Worm (Caenorhabditis elegans) whole organism, L4 larva: Measurements from ENCODE around the gene C16C8.19.

Source experiments
- D1046.2 ChIP-seq: fragments of 200-800 bp; sonication (Bioruptor generic); IDR thresholded peaks from 2 replicates; pipeline ENCODE4 v1.3.6; 2022; ENCODE audit warnings: missing genetic modification characterization, missing compliant biosample characterization
- F10B5.3 ChIP-seq: sonication (generic microtip); optimal IDR thresholded peaks from 2 replicates; lab custom pipeline; 2016; ENCODE audit warnings: mild to moderate bottlenecking, missing genetic modification characterization, missing compliant biosample characterization
- F44E2.7 ChIP-seq: fragments of 200-800 bp; sonication (Bioruptor generic); IDR thresholded peaks from 2 replicates; pipeline ENCODE4 v2.1.2; 2022; ENCODE audit warnings: missing genetic modification characterization, missing compliant biosample characterization
- F49E8.2 ChIP-seq: sonication (generic microtip); optimal IDR thresholded peaks from 2 replicates; lab custom pipeline; 2016; ENCODE audit warnings: missing compliant biosample characterization, mild to moderate bottlenecking, missing genetic modification characterization, borderline replicate concordance
- R02D3.7 ChIP-seq: fragments of 150-350 bp; sonication (generic microtip); optimal IDR thresholded peaks from 3 replicates; lab custom pipeline; 2014; ENCODE audit warnings: missing biosample characterization, missing genetic modification characterization
- Y105C5A.15 ChIP-seq: fragments of 200-800 bp; sonication (Bioruptor generic); IDR thresholded peaks from 2 replicates; pipeline ENCODE4 v1.3.6; 2022; ENCODE audit warnings: missing genetic modification characterization, missing compliant biosample characterization
- Y48G9A.11 ChIP-seq: fragments of 200-800 bp; sonication (Bioruptor generic); IDR thresholded peaks from 2 replicates; pipeline ENCODE4 v1.3.6; 2022; ENCODE audit warnings: missing genetic modification reagents, missing genetic modification characterization, missing compliant biosample characterization
- aha-1 ChIP-seq: fragments of 150-350 bp; peaks from one replicate; lab custom pipeline; 2014; ENCODE audit warnings: missing biosample characterization, missing genetic modification characterization
- ceh-28 ChIP-seq: fragments of 150-350 bp; optimal IDR thresholded peaks from 2 replicates; lab custom pipeline; 2014; ENCODE audit warnings: missing biosample characterization, missing genetic modification reagents, missing genetic modification characterization
- ceh-82 ChIP-seq: sonication (generic microtip); optimal IDR thresholded peaks from 2 replicates; lab custom pipeline; 2017; ENCODE audit warnings: missing biosample characterization, missing genetic modification characterization
- cey-2 ChIP-seq: sonication (generic microtip); optimal IDR thresholded peaks from 3 replicates; lab custom pipeline; 2017; ENCODE audit warnings: missing genetic modification characterization, mild to moderate bottlenecking, missing compliant biosample characterization, antibody characterized with exemption, borderline replicate concordance; ENCODE audit not compliant: insufficient read depth
- ctbp-1 ChIP-seq: fragments of 200-800 bp; sonication (Bioruptor generic); IDR thresholded peaks from 2 replicates; pipeline ENCODE4 v1.3.6; 2022; ENCODE audit warnings: missing genetic modification reagents, missing genetic modification characterization, missing compliant biosample characterization
- daf-12 ChIP-seq: fragments of 150-350 bp; optimal IDR thresholded peaks from 2 replicates; lab custom pipeline; 2014; ENCODE audit warnings: missing biosample characterization, missing genetic modification reagents, missing genetic modification characterization
- daf-16 ChIP-seq, 3 experiments: sonication (generic microtip); optimal IDR thresholded peaks; 2 replicates each; lab custom pipeline; 2016 to 2017; ENCODE audit warnings: missing genetic modification characterization in 3 of 3, missing genetic modification reagents in 3 of 3, mild to moderate bottlenecking in 2 of 3, missing compliant biosample characterization in 2 of 3, missing biosample characterization in 1 of 3, moderate library complexity in 1 of 3
- daf-8 ChIP-seq: fragments of 200-800 bp; sonication (Bioruptor generic); IDR thresholded peaks from 2 replicates; pipeline ENCODE4 v1.3.6; 2022; ENCODE audit warnings: missing genetic modification characterization, missing compliant biosample characterization
- dmd-6 ChIP-seq: fragments of 200-800 bp; sonication (Bioruptor generic); IDR thresholded peaks from 2 replicates; pipeline ENCODE4 v1.3.6; 2022; ENCODE audit warnings: missing genetic modification reagents, missing genetic modification characterization, missing compliant biosample characterization
- dmd-9 ChIP-seq: fragments of 200-800 bp; sonication (Bioruptor generic); IDR thresholded peaks from 2 replicates; pipeline ENCODE4 v1.3.6; 2022; ENCODE audit warnings: missing genetic modification reagents, missing genetic modification characterization, missing compliant biosample characterization
- dpl-1 ChIP-seq: fragments of 150-350 bp; optimal IDR thresholded peaks from 2 replicates; lab custom pipeline; 2014; ENCODE audit warnings: missing biosample characterization, missing genetic modification reagents, missing genetic modification characterization
- egl-43 ChIP-seq: fragments of 200-800 bp; sonication (Bioruptor generic); IDR thresholded peaks from 2 replicates; pipeline ENCODE4 v1.3.6; 2022; ENCODE audit warnings: missing genetic modification reagents, missing genetic modification characterization, missing compliant biosample characterization
- fkh-10 ChIP-seq: fragments of 150-350 bp; optimal IDR thresholded peaks from 2 replicates; lab custom pipeline; 2014; ENCODE audit warnings: missing biosample characterization, missing genetic modification reagents, missing genetic modification characterization
- fos-1 ChIP-seq: fragments of 150-350 bp; optimal IDR thresholded peaks from 2 replicates; lab custom pipeline; 2014; ENCODE audit warnings: missing biosample characterization, missing genetic modification characterization
- gei-8 ChIP-seq: fragments of 200-800 bp; sonication (Bioruptor generic); optimal IDR thresholded peaks from 2 replicates; lab custom pipeline; 2018; ENCODE audit warnings: mild to moderate bottlenecking, missing genetic modification characterization, missing compliant biosample characterization
- hlh-30 ChIP-seq: sonication (generic microtip); optimal IDR thresholded peaks from 2 replicates; lab custom pipeline; 2017; ENCODE audit warnings: antibody characterized with exemption, mild to moderate bottlenecking, missing genetic modification characterization, missing compliant biosample characterization; ENCODE audit not compliant: insufficient read depth
- hmg-1.1 ChIP-seq: fragments of 200-800 bp; sonication (Bioruptor generic); IDR thresholded peaks from 2 replicates; pipeline ENCODE4 v1.3.6; 2022; ENCODE audit warnings: missing genetic modification reagents, missing genetic modification characterization, missing compliant biosample characterization
- lin-13 ChIP-seq: fragments of 150-350 bp; optimal IDR thresholded peaks from 2 replicates; lab custom pipeline; 2014; ENCODE audit warnings: missing biosample characterization, missing genetic modification reagents, missing genetic modification characterization
- lin-15B ChIP-seq: fragments of 150-350 bp; sonication (generic microtip); optimal IDR thresholded peaks from 3 replicates; lab custom pipeline; 2014; ENCODE audit warnings: missing biosample characterization, missing genetic modification characterization
- lin-38 ChIP-seq: fragments of 200-800 bp; sonication (Bioruptor generic); IDR thresholded peaks from 2 replicates; pipeline ENCODE4 v1.3.6; 2022; ENCODE audit warnings: missing genetic modification reagents, missing genetic modification characterization, missing compliant biosample characterization
- lin-39 ChIP-seq: fragments of 150-350 bp; optimal IDR thresholded peaks from 2 replicates; lab custom pipeline; 2014; ENCODE audit warnings: missing biosample characterization, missing genetic modification reagents, missing genetic modification characterization
- madf-5 ChIP-seq, 2 experiments: fragments of 200-800 bp; sonication (Bioruptor generic); IDR thresholded peaks; 2 replicates each; pipeline ENCODE4 v1.3.6; 2022; ENCODE audit warnings: missing compliant biosample characterization in 2 of 2, missing genetic modification characterization in 2 of 2
- mdl-1 ChIP-seq, 2 experiments: fragments of 150-350 bp in 1 of 2; sonication (generic microtip) in 1 of 2; optimal IDR thresholded peaks; 2 replicates each; lab custom pipeline; 2014 to 2017; ENCODE audit warnings: missing biosample characterization in 2 of 2, missing genetic modification characterization in 2 of 2
- mxl-2 ChIP-seq: fragments of 200-800 bp; sonication (Bioruptor generic); conservative IDR thresholded peaks from 2 replicates; pipeline ENCODE4 v1.3.6; 2022; ENCODE audit warnings: missing genetic modification reagents, missing genetic modification characterization, missing compliant biosample characterization
- nhr-102 ChIP-seq: sonication (generic microtip); optimal IDR thresholded peaks from 2 replicates; lab custom pipeline; 2016; ENCODE audit warnings: mild to moderate bottlenecking, missing genetic modification characterization, moderate library complexity, missing compliant biosample characterization
- nhr-25 ChIP-seq: sonication (generic microtip); optimal IDR thresholded peaks from 2 replicates; lab custom pipeline; 2017; ENCODE audit warnings: missing genetic modification characterization, mild to moderate bottlenecking, missing compliant biosample characterization, antibody characterized with exemption, moderate library complexity, borderline replicate concordance; ENCODE audit not compliant: insufficient read depth
- nhr-28 ChIP-seq: fragments of 150-350 bp; optimal IDR thresholded peaks from 2 replicates; lab custom pipeline; 2014; ENCODE audit warnings: missing biosample characterization, missing genetic modification characterization
- nhr-41 ChIP-seq: fragments of 200-800 bp; sonication (Bioruptor generic); IDR thresholded peaks from 2 replicates; pipeline ENCODE4 v1.3.6; 2022; ENCODE audit warnings: missing genetic modification reagents, missing genetic modification characterization, missing compliant biosample characterization
- nhr-42 ChIP-seq: fragments of 200-800 bp; sonication (Bioruptor generic); IDR thresholded peaks from 2 replicates; pipeline ENCODE4 v1.3.6; 2022; ENCODE audit warnings: missing genetic modification characterization, missing compliant biosample characterization
- nhr-48 ChIP-seq: sonication (generic microtip); optimal IDR thresholded peaks from 2 replicates; lab custom pipeline; 2016; ENCODE audit warnings: mild to moderate bottlenecking, missing genetic modification characterization, missing compliant biosample characterization
- nhr-76 ChIP-seq: fragments of 150-350 bp; optimal IDR thresholded peaks from 2 replicates; lab custom pipeline; 2014; ENCODE audit warnings: missing biosample characterization, missing genetic modification characterization
- nhr-77 ChIP-seq: fragments of 150-350 bp; optimal IDR thresholded peaks from 2 replicates; lab custom pipeline; 2014; ENCODE audit warnings: missing biosample characterization, missing genetic modification characterization
- pha-4 ChIP-seq, 2 experiments: fragments of 150-350 bp in 1 of 2; fragments of 200-800 bp in 1 of 2; sonication (Bioruptor generic) in 1 of 2; IDR thresholded peaks in 1 of 2; optimal IDR thresholded peaks in 1 of 2; 2 replicates each; pipeline versions ENCODE4 v1.3.6 to Lab custom; 2014 to 2022; ENCODE audit warnings: missing genetic modification characterization in 2 of 2, missing genetic modification reagents in 2 of 2, missing biosample characterization in 1 of 2, missing compliant biosample characterization in 1 of 2
- php-3 ChIP-seq: fragments of 200-800 bp; sonication (Bioruptor generic); IDR thresholded peaks from 2 replicates; pipeline ENCODE4 v1.3.6; 2022; ENCODE audit warnings: missing genetic modification reagents, missing genetic modification characterization, missing compliant biosample characterization
- pqm-1 ChIP-seq: sonication (generic microtip); optimal IDR thresholded peaks from 2 replicates; lab custom pipeline; 2017; ENCODE audit warnings: missing biosample characterization, missing genetic modification characterization
- rbr-2 ChIP-seq: sonication (generic microtip); optimal IDR thresholded peaks from 2 replicates; lab custom pipeline; 2016; ENCODE audit warnings: missing genotype, missing genetic modification characterization, missing compliant biosample characterization
- sdz-12 ChIP-seq: fragments of 200-800 bp; sonication (Bioruptor generic); optimal IDR thresholded peaks from 2 replicates; lab custom pipeline; 2018; ENCODE audit warnings: mild to moderate bottlenecking, missing genetic modification characterization, missing compliant biosample characterization
- snpc-1.2 ChIP-seq: fragments of 200-800 bp; sonication (Bioruptor generic); IDR thresholded peaks from 2 replicates; pipeline ENCODE4 v1.3.6; 2022; ENCODE audit warnings: missing genetic modification reagents, missing genetic modification characterization, missing compliant biosample characterization
- spr-1 ChIP-seq: sonication (generic microtip); optimal IDR thresholded peaks from 2 replicates; lab custom pipeline; 2016; ENCODE audit warnings: mild to moderate bottlenecking, missing genetic modification characterization, missing compliant biosample characterization
- unc-39 ChIP-seq: sonication (generic microtip); optimal IDR thresholded peaks from 2 replicates; lab custom pipeline; 2017; ENCODE audit warnings: missing biosample characterization, missing genetic modification characterization
- zfp-2 ChIP-seq: sonication (generic microtip); optimal IDR thresholded peaks from 2 replicates; lab custom pipeline; 2016; ENCODE audit warnings: mild to moderate bottlenecking, missing genetic modification characterization, missing compliant biosample characterization
- ztf-7 ChIP-seq: fragments of 150-350 bp; optimal IDR thresholded peaks from 2 replicates; lab custom pipeline; 2014; ENCODE audit warnings: missing biosample characterization, missing genetic modification characterization

Gene C16C8.19

ce11 chrII:3439244-3439698, 19.0 kb upstream of the C16C8.19 start (continued):
- peak; percentile 58 to 81; a peak in 2 of 4 replicates for TF ChIP-seq madf-5 (GFP tag; IDR thresholded peaks at IDR 0.05; lab: Robert Waterston, UW)
- TF ChIP-seq daf-8 (GFP tag; lab: Robert Waterston, UW) = no peak
- peak; percentile 85 for TF ChIP-seq pha-4 (GFP tag; IDR thresholded peaks at IDR 0.05; lab: Robert Waterston, UW)
- no peak for TF ChIP-seq pha-4 (tag; optimal IDR thresholded peaks at IDR 0.05; lab: Kevin White, UChicago)
- TF ChIP-seq R02D3.7 = no peak
- TF ChIP-seq egl-43 (GFP tag; lab: Robert Waterston, UW) = peak; percentile 87
- TF ChIP-seq F49E8.2 (tag; lab: Kevin White, UChicago) = peak; percentile 8
- peak; percentile 30 for TF ChIP-seq hlh-30 (tag; lab: Kevin White, UChicago)
- peak; percentile 80; the same call in 1 of the 2 replicates for TF ChIP-seq snpc-1.2 (GFP tag; lab: Robert Waterston, UW)
- TF ChIP-seq lin-39 (tag; lab: Kevin White, UChicago) = no peak
- no peak for TF ChIP-seq daf-12 (tag; lab: Kevin White, UChicago)
- peak; percentile 67 for TF ChIP-seq ctbp-1
- peak; percentile 32 for TF ChIP-seq spr-1
- TF ChIP-seq fos-1 (tag; lab: Kevin White, UChicago) = no peak
- peak; percentile 77 for TF ChIP-seq php-3
- peak; percentile 67 for TF ChIP-seq pqm-1 (tag; lab: Kevin White, UChicago)
- TF ChIP-seq ceh-82 (tag; lab: Kevin White, UChicago) = no peak
- TF ChIP-seq fkh-10 = no peak
- peak; percentile 81 for TF ChIP-seq lin-38 (GFP tag; lab: Robert Waterston, UW)
- peak; percentile 71 for TF ChIP-seq aha-1 (tag; lab: Kevin White, UChicago)
- peak; percentile 4 for TF ChIP-seq nhr-48
- TF ChIP-seq lin-13 = peak; percentile 58
- peak; percentile 78 for TF ChIP-seq dmd-9 (GFP tag; lab: Robert Waterston, UW)
- TF ChIP-seq dmd-6 = peak; percentile 81
- TF ChIP-seq zfp-2 = peak; percentile 6
- no peak for TF ChIP-seq unc-39 (tag; lab: Kevin White, UChicago)
- TF ChIP-seq F44E2.7 (GFP tag; lab: Robert Waterston, UW) = peak; percentile 77; the same call in 1 of the 2 replicates
- no peak for TF ChIP-seq nhr-77 (tag; lab: Kevin White, UChicago)
- TF ChIP-seq daf-16 (GFP tag; optimal IDR thresholded peaks at IDR 0.05; lab: Kevin White, UChicago) = peak; percentile 63 to 90
- peak; percentile 76 for TF ChIP-seq daf-16 (tag; optimal IDR thresholded peaks at IDR 0.05; lab: Kevin White, UChicago)
- TF ChIP-seq nhr-41 (GFP tag; lab: Robert Waterston, UW) = 0 out of 2 replicates have a peak, but pooled peaks have one; percentile 45
- TF ChIP-seq nhr-28 (tag; lab: Kevin White, UChicago) = peak; percentile 68
- TF ChIP-seq ztf-7 (tag; lab: Kevin White, UChicago) = no peak
- peak; percentile 77; the same call in 1 of the 2 replicates for TF ChIP-seq D1046.2 (GFP tag; lab: Robert Waterston, UW)
- no peak for TF ChIP-seq nhr-42
- TF ChIP-seq lin-15B (tag; lab: Kevin White, UChicago) = no peak
- TF ChIP-seq Y105C5A.15 (GFP tag; lab: Robert Waterston, UW) = peak; percentile 84; the same call in 1 of the 2 replicates
- TF ChIP-seq Y48G9A.11 (GFP tag; lab: Robert Waterston, UW) = peak; percentile 84
- no peak for TF ChIP-seq dpl-1
- TF ChIP-seq ceh-28 (tag; lab: Kevin White, UChicago) = no peak
- no peak for TF ChIP-seq nhr-76 (tag; lab: Kevin White, UChicago)
- no peak for TF ChIP-seq mxl-2
- TF ChIP-seq hmg-1.1 (GFP tag; lab: Robert Waterston, UW) = peak; percentile 75; the same call in 1 of the 2 replicates
- TF ChIP-seq nhr-102 (tag; lab: Kevin White, UChicago) = peak; percentile 50
- peak; percentile 40 for TF ChIP-seq sdz-12 (GFP tag; lab: Kevin White, UChicago)
- TF ChIP-seq gei-8 = peak; percentile 91
- no peak for TF ChIP-seq cey-2
- TF ChIP-seq nhr-25 = no peak
- peak; percentile 48 for TF ChIP-seq rbr-2 (tag; lab: Kevin White, UChicago)
- TF ChIP-seq F10B5.3 (tag; lab: Kevin White, UChicago) = no peak
- no peak for TF ChIP-seq mdl-1 (tag; optimal IDR thresholded peaks at IDR 0.05; lab: Kevin White, UChicago)
